Fruit fly (Drosophila melanogaster) whole organism, embryonic: ENCODE data around the gene Nsun2.

ENCODE experiments used
- Ada2b ChIP-seq: fragments of 200-800 bp; sonication (Bioruptor generic); IDR thresholded peaks from 2 replicates; pipeline ENCODE4 v1.3.6; 2022; ENCODE audit warnings: missing biosample characterization, missing genetic modification characterization
- CG10431 ChIP-seq: fragments of 200-800 bp; sonication (Bioruptor generic); optimal IDR thresholded peaks from 3 replicates; lab custom pipeline; 2018; ENCODE audit warnings: missing biosample characterization, mild to moderate bottlenecking, missing genetic modification characterization
- CG10543 ChIP-seq: fragments of 200-800 bp; sonication (Bioruptor generic); optimal IDR thresholded peaks from 3 replicates; lab custom pipeline; 2017; ENCODE audit warnings: missing biosample characterization, mild to moderate bottlenecking, missing genetic modification characterization, moderate library complexity
- CG11560 ChIP-seq: fragments of 200-800 bp; sonication (Bioruptor generic); IDR thresholded peaks from 3 replicates; pipeline ENCODE4 v1.3.6; 2022; ENCODE audit warnings: missing biosample characterization, missing genetic modification characterization
- CG12299 ChIP-seq: fragments of 200-800 bp; sonication (Bioruptor generic); optimal IDR thresholded peaks from 2 replicates; lab custom pipeline; 2018; ENCODE audit warnings: missing biosample characterization, mild to moderate bottlenecking, missing genetic modification characterization
- CG13775 ChIP-seq: fragments of 200-800 bp; sonication (Bioruptor generic); optimal IDR thresholded peaks from 3 replicates; lab custom pipeline; 2017; ENCODE audit warnings: missing biosample characterization, mild to moderate bottlenecking, missing genetic modification characterization
- CG15011 ChIP-seq: fragments of 200-800 bp; sonication (Bioruptor generic); optimal IDR thresholded peaks from 3 replicates; lab custom pipeline; 2018; ENCODE audit warnings: missing biosample characterization, mild to moderate bottlenecking, missing genetic modification characterization
- CG15601 ChIP-seq: fragments of 200-800 bp; sonication (Bioruptor generic); optimal IDR thresholded peaks from 3 replicates; lab custom pipeline; 2019; ENCODE audit warnings: missing biosample characterization, mild to moderate bottlenecking, missing genetic modification characterization, moderate library complexity
- CG1647 ChIP-seq: fragments of 200-800 bp; sonication (Bioruptor generic); optimal IDR thresholded peaks from 3 replicates; lab custom pipeline; 2016; ENCODE audit warnings: missing biosample characterization, missing genetic modification characterization
- CG17359 ChIP-seq: fragments of 200-800 bp; sonication (Bioruptor generic); optimal IDR thresholded peaks from 3 replicates; lab custom pipeline; 2018; ENCODE audit warnings: missing biosample characterization, mild to moderate bottlenecking, missing genetic modification characterization, moderate library complexity
- CG17361 ChIP-seq: fragments of 200-800 bp; sonication (Bioruptor generic); IDR thresholded peaks from 3 replicates; pipeline ENCODE4 v1.3.6; 2022; ENCODE audit warnings: missing biosample characterization, missing genetic modification characterization
- CG18262 ChIP-seq: fragments of 200-800 bp; optimal IDR thresholded peaks from 3 replicates; lab custom pipeline; 2019; ENCODE audit warnings: missing biosample characterization, mild to moderate bottlenecking, missing genetic modification characterization, moderate library complexity
- CG2199 ChIP-seq: fragments of 200-800 bp; sonication (Bioruptor generic); IDR thresholded peaks from 3 replicates; pipeline ENCODE4 v1.3.6; 2022; ENCODE audit warnings: missing biosample characterization, missing genetic modification characterization
- CG32767 ChIP-seq: fragments of 200-800 bp; sonication (Bioruptor generic); IDR thresholded peaks from 2 replicates; pipeline ENCODE4 v1.3.6; 2022; ENCODE audit warnings: missing biosample characterization, missing genetic modification characterization
- CG33557 ChIP-seq: fragments of 200-800 bp; sonication (Bioruptor generic); optimal IDR thresholded peaks from 2 replicates; lab custom pipeline; 2019; ENCODE audit warnings: missing biosample characterization, mild to moderate bottlenecking, missing genetic modification characterization, moderate library complexity
- CG4730 ChIP-seq: fragments of 200-800 bp; sonication (Bioruptor generic); IDR thresholded peaks from 2 replicates; pipeline ENCODE4 v1.3.6; 2022; ENCODE audit warnings: missing biosample characterization, missing genetic modification characterization
- CG5245 ChIP-seq: fragments of 200-800 bp; sonication (Bioruptor generic); optimal IDR thresholded peaks from 3 replicates; lab custom pipeline; 2016; ENCODE audit warnings: missing biosample characterization, missing genetic modification characterization
- CG7928 ChIP-seq: fragments of 200-800 bp; sonication (Bioruptor generic); optimal IDR thresholded peaks from 2 replicates; lab custom pipeline; 2017; ENCODE audit warnings: missing biosample characterization, mild to moderate bottlenecking, missing genetic modification characterization
- CG8765 ChIP-seq: fragments of 200-800 bp; sonication (Bioruptor generic); IDR thresholded peaks from 2 replicates; pipeline ENCODE4 v1.3.6; 2022; ENCODE audit warnings: missing biosample characterization, missing genetic modification characterization
- CG9609 ChIP-seq: fragments of 200-800 bp; sonication (Bioruptor generic); optimal IDR thresholded peaks from 3 replicates; lab custom pipeline; 2016; ENCODE audit warnings: missing biosample characterization, missing genetic modification characterization
- Deaf1 ChIP-seq: fragments of 200-800 bp; optimal IDR thresholded peaks from 3 replicates; lab custom pipeline; 2019; ENCODE audit warnings: missing biosample characterization, mild to moderate bottlenecking, missing genetic modification characterization, moderate library complexity
- Dek ChIP-seq: fragments of 200-800 bp; sonication (Bioruptor generic); optimal IDR thresholded peaks from 3 replicates; lab custom pipeline; 2019; ENCODE audit warnings: missing biosample characterization, mild to moderate bottlenecking, missing genetic modification characterization, moderate library complexity
- Fer1 ChIP-seq: fragments of 200-800 bp; sonication (Bioruptor generic); optimal IDR thresholded peaks from 2 replicates; lab custom pipeline; 2017; ENCODE audit warnings: missing biosample characterization, mild to moderate bottlenecking, missing genetic modification characterization
- Fer2 ChIP-seq: fragments of 200-800 bp; sonication (Bioruptor generic); optimal IDR thresholded peaks from 2 replicates; lab custom pipeline; 2018; ENCODE audit warnings: missing biosample characterization, mild to moderate bottlenecking, missing genetic modification characterization, moderate library complexity
- HLH3B ChIP-seq: fragments of 200-800 bp; sonication (Bioruptor generic); IDR thresholded peaks from 2 replicates; pipeline ENCODE4 v1.3.6; 2022; ENCODE audit warnings: missing biosample characterization, missing genetic modification characterization
- MBD-R2 ChIP-seq: fragments of 200-800 bp; sonication (Bioruptor generic); IDR thresholded peaks from 2 replicates; pipeline ENCODE4 v1.3.6; 2022; ENCODE audit warnings: missing biosample characterization, missing genetic modification characterization
- Mad ChIP-seq: fragments of 200-800 bp; sonication (Bioruptor generic); optimal IDR thresholded peaks from 2 replicates; lab custom pipeline; 2016; ENCODE audit warnings: missing biosample characterization, missing genetic modification characterization
- Mrtf ChIP-seq: fragments of 200-800 bp; sonication (Bioruptor generic); IDR thresholded peaks from 3 replicates; pipeline ENCODE4 v1.3.6; 2022; ENCODE audit warnings: missing biosample characterization, missing genetic modification characterization
- Oli ChIP-seq: fragments of 200-800 bp; sonication (Bioruptor generic); optimal IDR thresholded peaks from 2 replicates; lab custom pipeline; 2018; ENCODE audit warnings: missing biosample characterization, mild to moderate bottlenecking, missing genetic modification characterization, moderate library complexity
- Ssrp ChIP-seq: fragments of 200-800 bp; sonication (Bioruptor generic); optimal IDR thresholded peaks from 2 replicates; lab custom pipeline; 2018; ENCODE audit warnings: missing biosample characterization, mild to moderate bottlenecking, missing genetic modification characterization, moderate library complexity
- Taf1 ChIP-seq: fragments of 200-800 bp; sonication (Bioruptor generic); IDR thresholded peaks from 2 replicates; pipeline ENCODE4 v1.3.6; 2022; ENCODE audit warnings: missing biosample characterization, missing genetic modification characterization
- YL-1 ChIP-seq: fragments of 200-800 bp; sonication (Bioruptor generic); optimal IDR thresholded peaks from 3 replicates; lab custom pipeline; 2017; ENCODE audit warnings: missing biosample characterization, mild to moderate bottlenecking, missing genetic modification characterization
- al ChIP-seq: fragments of 200-800 bp; sonication (Bioruptor generic); IDR thresholded peaks from 2 replicates; pipeline ENCODE4 v1.3.6; 2022; ENCODE audit warnings: missing biosample characterization, missing genetic modification characterization
- ara ChIP-seq: fragments of 200-800 bp; sonication (Bioruptor generic); IDR thresholded peaks from 2 replicates; pipeline ENCODE4 v1.3.6; 2022; ENCODE audit warnings: missing biosample characterization, missing genetic modification characterization
- btn ChIP-seq: fragments of 200-800 bp; sonication (Bioruptor generic); optimal IDR thresholded peaks from 2 replicates; lab custom pipeline; 2016; ENCODE audit warnings: missing biosample characterization, missing genetic modification characterization
- chn ChIP-seq: fragments of 200-800 bp; sonication (Bioruptor generic); optimal IDR thresholded peaks from 2 replicates; lab custom pipeline; 2016; ENCODE audit warnings: missing biosample characterization, missing genetic modification characterization
- cwo ChIP-seq: fragments of 200-800 bp; sonication (Bioruptor generic); optimal IDR thresholded peaks from 3 replicates; lab custom pipeline; 2017; ENCODE audit warnings: missing biosample characterization, missing genetic modification characterization, mild to moderate bottlenecking, moderate library complexity, missing genetic modification reagents
- dysf ChIP-seq: fragments of 200-800 bp; sonication (Bioruptor generic); IDR thresholded peaks from 3 replicates; pipeline ENCODE4 v1.3.6; 2022; ENCODE audit warnings: missing biosample characterization, missing genetic modification characterization
- emc ChIP-seq: fragments of 200-800 bp; sonication (Bioruptor generic); optimal IDR thresholded peaks from 2 replicates; lab custom pipeline; 2016; ENCODE audit warnings: missing biosample characterization, missing genetic modification characterization
- eve ChIP-seq, 2 experiments: fragments of >200 bp; optimal IDR thresholded peaks; 2 replicates each; lab custom pipeline; 2017; ENCODE audit warnings: missing biosample characterization in 2 of 2, missing genetic modification characterization in 2 of 2
- fd96Cb ChIP-seq: fragments of 200-800 bp; sonication (Bioruptor generic); optimal IDR thresholded peaks from 2 replicates; lab custom pipeline; 2018; ENCODE audit warnings: missing biosample characterization, mild to moderate bottlenecking, missing genetic modification characterization, moderate library complexity
- h ChIP-seq: fragments of >200 bp; optimal IDR thresholded peaks from 2 replicates; lab custom pipeline; 2017
- ham ChIP-seq: fragments of 200-800 bp; sonication (Bioruptor generic); IDR thresholded peaks from 2 replicates; pipeline ENCODE4 v1.3.6; 2022; ENCODE audit warnings: missing biosample characterization, missing genetic modification characterization
- kah ChIP-seq: fragments of 200-800 bp; sonication (Bioruptor generic); optimal IDR thresholded peaks from 2 replicates; lab custom pipeline; 2018; ENCODE audit warnings: missing biosample characterization, mild to moderate bottlenecking, missing genetic modification characterization
- lola ChIP-seq, 3 experiments: fragments of >200 bp in 2 of 3; fragments of 200-800 bp in 1 of 3; sonication (Bioruptor generic) in 1 of 3; optimal IDR thresholded peaks; 2 replicates each; lab custom pipeline; 2017 to 2019; ENCODE audit warnings: missing biosample characterization in 3 of 3, missing genetic modification characterization in 3 of 3, mild to moderate bottlenecking in 1 of 3, moderate library complexity in 1 of 3
- mld ChIP-seq: fragments of 200-800 bp; sonication (Bioruptor generic); IDR thresholded peaks from 3 replicates; pipeline ENCODE4 v1.3.6; 2022; ENCODE audit warnings: missing biosample characterization, missing genetic modification characterization; ENCODE audit not compliant: partially characterized antibody
- ro ChIP-seq: fragments of 200-800 bp; sonication (Bioruptor generic); IDR thresholded peaks from 2 replicates; pipeline ENCODE4 v1.3.6; 2022; ENCODE audit warnings: missing biosample characterization, missing genetic modification characterization
- ssp ChIP-seq: fragments of 200-800 bp; sonication (Bioruptor generic); IDR thresholded peaks from 2 replicates; pipeline ENCODE4 v1.3.6; 2022; ENCODE audit warnings: missing biosample characterization, missing genetic modification characterization
- tgo ChIP-seq: fragments of 200-800 bp; sonication (Bioruptor generic); IDR thresholded peaks from 3 replicates; pipeline ENCODE4 v1.3.6; 2022; ENCODE audit warnings: missing biosample characterization, missing genetic modification characterization
- tna ChIP-seq: fragments of 200-800 bp; sonication (Bioruptor generic); IDR thresholded peaks from 2 replicates; pipeline ENCODE4 v1.3.6; 2022; ENCODE audit warnings: missing biosample characterization, missing genetic modification characterization; ENCODE audit not compliant: partially characterized antibody

Gene Nsun2

DNA sequence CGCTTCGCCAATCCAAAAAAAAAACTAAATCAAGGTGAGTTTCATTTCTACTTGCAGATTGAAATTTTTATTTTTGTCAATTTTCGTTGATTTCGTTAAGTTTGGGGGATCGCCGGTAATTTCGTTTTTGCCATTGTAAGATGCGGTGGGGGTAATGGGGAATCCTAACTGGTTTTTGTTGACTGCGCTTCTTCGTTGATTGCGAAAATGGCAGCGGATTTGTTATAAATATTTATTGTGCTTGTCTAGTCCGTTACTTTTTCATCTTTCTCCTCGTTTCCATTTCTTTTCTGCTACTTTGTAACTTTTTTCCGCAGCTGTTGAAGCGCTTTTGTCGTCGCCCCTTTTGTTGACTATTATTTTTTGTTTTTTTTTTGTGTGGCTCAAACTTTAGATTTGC is 7.3 kb downstream of the Nsun2 start (continued):
- TF ChIP-seq mld (GFP tag; lab: Robert Waterston, UW), result peak; percentile 4; the same call in 1 of the 3 replicates
- TF ChIP-seq tna (GFP tag; lab: Robert Waterston, UW), result no peak; the same call in 1 of the 2 replicates
- TF ChIP-seq, all 482 proteins: peak for 9

DNA sequence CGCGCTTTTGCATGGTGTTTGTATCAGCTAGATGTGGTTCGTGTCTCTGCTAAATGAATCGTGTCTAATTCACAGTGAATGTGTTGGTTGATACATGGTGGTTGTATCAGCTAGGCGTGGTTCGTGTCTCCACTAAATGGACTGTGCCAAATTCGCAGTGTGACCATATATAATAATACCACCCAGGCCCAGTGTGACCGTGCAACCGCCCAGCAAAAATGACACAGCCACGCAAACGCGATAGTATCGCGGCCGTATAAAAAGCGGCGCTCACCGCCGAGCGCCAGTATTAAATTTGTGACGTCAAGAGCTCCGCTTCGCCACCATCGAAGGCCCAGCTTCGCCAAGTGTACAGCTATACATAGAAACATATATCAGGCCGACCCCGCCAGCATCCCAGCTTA is 7.7 kb downstream of the Nsun2 start, which contains the start of gene cib:
Gene cib, plus strand, starts transcription at position 284 of the 404 bp plus-strand sequence.
- TF ChIP-seq kah (GFP tag; lab: Kevin White, UChicago), result no peak
- TF ChIP-seq ssp (GFP tag; lab: Robert Waterston, UW), result peak; percentile 23; the same call in 1 of the 2 replicates
- TF ChIP-seq ro (GFP tag; lab: Robert Waterston, UW), result no peak
- TF ChIP-seq CG17359 (tag; lab: Kevin White, UChicago), result peak; percentile 31
- TF ChIP-seq MBD-R2, result peak; percentile 55
- TF ChIP-seq CG4730 (GFP tag; lab: Robert Waterston, UW), result no peak
- TF ChIP-seq fd96Cb, result no peak
- no peak for TF ChIP-seq h (lab: Kevin White, UChicago)
- TF ChIP-seq tgo (GFP tag; lab: Robert Waterston, UW), result 0 out of 3 replicates have a peak, but pooled peaks have one; percentile 16
- peak; percentile 49 for TF ChIP-seq YL-1 (GFP tag; lab: Kevin White, UChicago)
- no peak for TF ChIP-seq cwo
- no peak; the same call in 2 of the 3 replicates for TF ChIP-seq dysf (GFP tag; lab: Robert Waterston, UW)
- no peak for TF ChIP-seq Mrtf
- TF ChIP-seq CG32767, result no peak
- peak; percentile 47 for TF ChIP-seq CG7928 (GFP tag; lab: Kevin White, UChicago)
- no peak for TF ChIP-seq al (GFP tag; lab: Robert Waterston, UW)
- no peak for TF ChIP-seq CG13775 (GFP tag; lab: Kevin White, UChicago)
- TF ChIP-seq CG11560, result peak; percentile 86; the same call in 2 of the 3 replicates
- TF ChIP-seq Fer1 (GFP tag; lab: Kevin White, UChicago), result peak; percentile 29
- TF ChIP-seq CG8765 (GFP tag; lab: Robert Waterston, UW), result no peak
- no peak for TF ChIP-seq CG15011 (GFP tag; lab: Kevin White, UChicago)
- no peak for TF ChIP-seq CG5245 (GFP tag; lab: Kevin White, UChicago)
- TF ChIP-seq chn (GFP tag; lab: Kevin White, UChicago), result peak; percentile 13
- no peak for TF ChIP-seq lola (GFP tag; optimal IDR thresholded peaks at IDR 0.05; lab: Kevin White, UChicago)
- no peak for TF ChIP-seq eve (GFP tag; optimal IDR thresholded peaks at IDR 0.05; lab: Kevin White, UChicago)
- TF ChIP-seq Ada2b (GFP tag; lab: Robert Waterston, UW), result no peak
- no peak for TF ChIP-seq CG1647 (GFP tag; lab: Kevin White, UChicago)
- no peak for TF ChIP-seq Ssrp
- TF ChIP-seq Deaf1 (tag; lab: Kevin White, UChicago), result peak; percentile 37
- TF ChIP-seq Mad, result peak; percentile 18
- no peak for TF ChIP-seq Taf1
- TF ChIP-seq CG9609 (GFP tag; lab: Kevin White, UChicago), result peak; percentile 16
- no peak for TF ChIP-seq Oli
- TF ChIP-seq ham (GFP tag; lab: Robert Waterston, UW), result no peak
- peak; percentile 28 for TF ChIP-seq CG12299
- TF ChIP-seq Fer2, result no peak
- TF ChIP-seq CG17361 (GFP tag; lab: Robert Waterston, UW), result peak; percentile 29; the same call in 1 of the 3 replicates
- TF ChIP-seq CG18262 (tag; lab: Kevin White, UChicago), result peak; percentile 9
- peak; percentile 18 for TF ChIP-seq Dek (tag; lab: Kevin White, UChicago)
- TF ChIP-seq CG2199 (GFP tag; lab: Robert Waterston, UW), result no peak
- TF ChIP-seq CG10431 (GFP tag; lab: Kevin White, UChicago), result peak; percentile 53
- TF ChIP-seq ara (GFP tag; lab: Robert Waterston, UW), result peak; percentile 36; the same call in 1 of the 2 replicates
- peak; percentile 65 for TF ChIP-seq CG15601 (tag; lab: Kevin White, UChicago)
- no peak for TF ChIP-seq HLH3B (GFP tag; lab: Robert Waterston, UW)
- TF ChIP-seq CG10543 (GFP tag; lab: Kevin White, UChicago), result peak; percentile 58
- no peak for TF ChIP-seq emc
- TF ChIP-seq btn (GFP tag; lab: Kevin White, UChicago), result no peak
- TF ChIP-seq CG33557, result peak; percentile 31
